Fruit fly (Drosophila melanogaster) whole organism, wandering third instar larva: ENCODE data around the gene fwd.

Experiments
- Abd-B ChIP-seq: fragments of >200 bp; optimal IDR thresholded peaks from 2 replicates; lab custom pipeline; 2017; ENCODE audit warnings: missing biosample characterization, missing genetic modification characterization
- CG32264 ChIP-seq: fragments of 200-800 bp; sonication (Bioruptor generic); optimal IDR thresholded peaks from 2 replicates; lab custom pipeline; 2016; ENCODE audit warnings: missing biosample characterization, missing genetic modification characterization
- Dfd ChIP-seq: fragments of >200 bp; optimal IDR thresholded peaks from 2 replicates; lab custom pipeline; 2017; ENCODE audit warnings: missing biosample characterization, missing genetic modification characterization
- Myc ChIP-seq: fragments of >200 bp; optimal IDR thresholded peaks from 2 replicates; lab custom pipeline; 2017
- usp ChIP-seq: fragments of >200 bp; optimal IDR thresholded peaks from 2 replicates; lab custom pipeline; 2017; ENCODE audit warnings: missing biosample characterization, missing genetic modification characterization
- woc ChIP-seq: sonication (Bioruptor generic); optimal IDR thresholded peaks from 2 replicates; lab custom pipeline; 2016; ENCODE audit warnings: missing biosample characterization, mild to moderate bottlenecking, missing genetic modification characterization

- TF ChIP-seq Abd-B (GFP tag; lab: Kevin White, UChicago) (no peak), Myc (lab: Kevin White, UChicago) (no peak), usp (GFP tag; lab: Kevin White, UChicago) (no peak), woc (GFP tag; lab: Kevin White, UChicago) (no peak), Dfd (no peak), CG32264 (no peak)
Observed at dm6 chr3L:271501-272249, 48.0 kb downstream of the fwd start.
